Worm (Caenorhabditis elegans): ENCODE data around the gene C01G12.7.

DNA sequence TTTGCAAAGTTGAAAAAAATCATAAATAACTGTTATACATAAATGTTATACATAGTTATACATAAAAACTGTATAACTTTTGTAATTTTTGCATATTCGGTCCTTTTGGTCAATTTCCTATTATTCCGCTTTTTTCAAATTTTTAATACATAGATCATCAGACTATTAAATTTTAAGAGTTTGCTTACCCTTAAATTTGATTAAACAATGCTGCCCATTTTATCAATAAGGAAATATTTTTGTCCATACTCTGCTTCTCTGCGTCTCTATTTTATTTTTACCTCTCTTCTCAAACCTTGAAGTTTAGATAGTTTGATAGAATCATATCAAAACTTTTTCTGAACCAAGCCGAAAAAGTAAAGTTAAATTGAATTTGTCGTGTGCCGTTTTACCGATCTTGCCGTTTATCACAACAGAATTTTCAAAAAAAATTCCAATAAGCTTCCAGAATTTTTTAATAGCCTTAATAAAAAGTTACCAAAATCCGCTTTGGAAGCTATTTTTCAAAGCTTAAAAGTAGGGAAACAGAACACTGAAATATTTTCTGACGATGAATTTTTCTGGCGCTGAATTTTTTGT is 7.7 kb upstream of the C01G12.7 start:
- TF ChIP-seq tra-4 (tag; optimal IDR thresholded peaks at IDR 0.05) (no peak), ama-1 (optimal IDR thresholded peaks at IDR 0.05) (no peak), hnd-1 (tag; optimal IDR thresholded peaks at IDR 0.05) (no peak), aly-1 (tag; optimal IDR thresholded peaks at IDR 0.05) (no peak)

Data from whole organism, early embryonic.